Worm (Caenorhabditis elegans): ENCODE results near the gene F29B9.5.

DNA sequence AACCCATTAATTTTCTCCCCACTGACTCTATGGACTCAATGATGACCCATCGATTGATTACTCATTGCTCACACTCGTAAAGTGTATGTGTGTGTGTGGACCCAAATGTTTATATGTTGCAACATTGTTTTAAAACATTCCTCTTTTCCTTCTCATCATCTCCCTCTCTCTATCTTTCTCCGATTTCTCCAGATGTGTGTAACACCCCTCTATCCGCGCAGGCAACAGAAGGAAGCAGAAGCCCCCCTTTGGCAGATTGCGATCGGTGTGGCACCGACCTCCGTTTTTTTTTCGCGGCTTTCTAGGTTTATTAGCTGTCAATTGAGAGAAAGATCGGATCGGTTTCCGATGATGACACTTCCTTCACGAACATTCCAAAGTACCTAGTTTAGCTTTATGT, 8.6 kb upstream of the F29B9.5 start:
- TF ChIP-seq him-1 (tag; optimal IDR thresholded peaks at IDR 0.05) (no peak), dao-5 (tag; optimal IDR thresholded peaks at IDR 0.05) (no peak)
